Worm (Caenorhabditis elegans): Measurements from ENCODE around the gene such-1.

- TF ChIP-seq scrt-1 (GFP tag; IDR thresholded peaks at IDR 0.05) (no peak), aly-1 (tag; optimal IDR thresholded peaks at IDR 0.05) (peak; percentile 18), ama-1 (optimal IDR thresholded peaks at IDR 0.05) (no peak), hmg-4 (GFP tag; optimal IDR thresholded peaks at IDR 0.05) (no peak), tbx-37 (GFP tag; conservative IDR thresholded peaks at IDR 0.05) (no peak), ceh-36 (tag; optimal IDR thresholded peaks at IDR 0.05) (no peak), ets-7 (tag; optimal IDR thresholded peaks at IDR 0.05) (no peak), sea-1 (GFP tag; conservative IDR thresholded peaks at IDR 0.05) (no peak), flt-1 (GFP tag; IDR thresholded peaks at IDR 0.05) (no peak), tbx-11 (GFP tag; IDR thresholded peaks at IDR 0.05) (no peak), pes-1 (GFP tag; IDR thresholded peaks at IDR 0.05) (no peak), ceh-13 (GFP tag; optimal IDR thresholded peaks at IDR 0.05) (no peak)
Observed at ce11 chrIII:11556860-11557259, 33.3 kb upstream of the such-1 start.
